Worm (Caenorhabditis elegans) whole organism, late embryonic: ENCODE measurements around the gene F09A5.3.

Experiments used
- C08G9.2 ChIP-seq: sonication (generic microtip); optimal IDR thresholded peaks from 2 replicates; lab custom pipeline; 2016; ENCODE audit warnings: mild to moderate bottlenecking, missing genetic modification characterization, moderate library complexity, missing compliant biosample characterization
- ceh-2 ChIP-seq: sonication (generic microtip); optimal IDR thresholded peaks from 2 replicates; lab custom pipeline; 2016; ENCODE audit warnings: missing genotype, missing genetic modification characterization, missing compliant biosample characterization
- hlh-13 ChIP-seq: fragments of 200-800 bp; sonication (Bioruptor generic); optimal IDR thresholded peaks from 2 replicates; lab custom pipeline; 2018; ENCODE audit warnings: mild to moderate bottlenecking, missing genetic modification characterization, missing compliant biosample characterization
- hlh-15 ChIP-seq: sonication (generic microtip); optimal IDR thresholded peaks from 2 replicates; lab custom pipeline; 2016; ENCODE audit warnings: missing genetic modification characterization, missing compliant biosample characterization
- mec-3 ChIP-seq: sonication (generic microtip); optimal IDR thresholded peaks from 2 replicates; lab custom pipeline; 2016; ENCODE audit warnings: borderline replicate concordance, missing genetic modification characterization, missing compliant biosample characterization
- pax-1 ChIP-seq: fragments of 150-350 bp; optimal IDR thresholded peaks from 2 replicates; lab custom pipeline; 2014; ENCODE audit warnings: missing biosample characterization, missing genetic modification characterization
- pha-4 ChIP-seq: fragments of 150-350 bp; optimal IDR thresholded peaks from 2 replicates; lab custom pipeline; 2018; ENCODE audit warnings: missing biosample characterization, missing genetic modification reagents, missing genetic modification characterization
- pros-1 ChIP-seq: fragments of 150-350 bp; optimal IDR thresholded peaks from 2 replicates; lab custom pipeline; 2014; ENCODE audit warnings: missing biosample characterization, missing genetic modification reagents, missing genetic modification characterization

- no peak for TF ChIP-seq ceh-2 (tag; lab: Kevin White, UChicago)
- no peak for TF ChIP-seq hlh-15 (tag; lab: Kevin White, UChicago)
- TF ChIP-seq hlh-13 (GFP tag; lab: Kevin White, UChicago): no peak
- no peak for TF ChIP-seq mec-3 (tag; lab: Kevin White, UChicago)
- no peak for TF ChIP-seq C08G9.2 (tag; lab: Kevin White, UChicago)
- no peak for TF ChIP-seq pha-4 (tag; lab: Kevin White, UChicago)
- no peak for TF ChIP-seq pax-1 (tag; lab: Kevin White, UChicago)
- TF ChIP-seq pros-1: no peak
Measured at ce11 chrX:13108664-13109063, 32.7 kb upstream of the F09A5.3 start.
